Worm (Caenorhabditis elegans) whole organism, L4/young adult: ENCODE data around the gene F52C6.2.

Experiments
- W03F9.2 ChIP-seq: fragments of 150-350 bp; optimal IDR thresholded peaks from 2 replicates; lab custom pipeline; 2014; ENCODE audit warnings: missing biosample characterization, missing genetic modification characterization
- dao-5 ChIP-seq: sonication (generic microtip); optimal IDR thresholded peaks from 2 replicates; lab custom pipeline; 2016; ENCODE audit warnings: missing genotype, missing genetic modification characterization, moderate library complexity, missing compliant biosample characterization
- him-1 ChIP-seq: sonication (generic microtip); optimal IDR thresholded peaks from 2 replicates; lab custom pipeline; 2016; ENCODE audit warnings: missing genotype, missing genetic modification reagents, missing genetic modification characterization, missing compliant biosample characterization

DNA sequence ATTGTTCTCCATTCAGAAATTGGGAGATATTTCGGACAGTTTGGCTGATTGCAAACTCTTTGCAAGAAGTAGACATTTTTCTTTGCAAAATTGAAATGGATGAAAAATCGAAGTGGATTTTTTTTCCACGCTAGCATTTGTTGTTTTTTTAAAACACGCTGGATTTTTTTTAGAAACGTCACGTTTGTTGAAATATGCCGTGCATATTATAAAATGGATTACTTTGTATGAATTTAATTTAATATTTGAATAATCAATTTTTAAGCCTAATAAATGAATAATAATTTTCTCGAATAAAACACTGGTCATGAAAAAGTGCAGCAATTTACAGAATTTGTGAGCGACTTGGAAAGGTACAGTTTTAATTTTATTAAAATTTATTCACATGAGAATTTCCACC, 18.8 kb downstream of the F52C6.2 start, which contains the start of gene ZK250.14:
- TF ChIP-seq him-1: no peak
- no peak for TF ChIP-seq W03F9.2 (tag; lab: Kevin White, UChicago)
- TF ChIP-seq dao-5 (tag; lab: Kevin White, UChicago): no peak
